Worm (Caenorhabditis elegans): ENCODE measurements around the gene rpb-8.

rpb-8 gene

ce11 chrIII:4951824-4952223 lies 34.0 kb upstream of the rpb-8 start, which contains the start of gene flh-2:
Gene flh-2 (plus strand): TSS chrIII:4952124.
- TF ChIP-seq tab-1 (GFP tag; IDR thresholded peaks at IDR 0.05) (no peak), ztf-29 (GFP tag; IDR thresholded peaks at IDR 0.05) (no peak), cog-1 (tag; optimal IDR thresholded peaks at IDR 0.05) (no peak), flt-1 (GFP tag; IDR thresholded peaks at IDR 0.05) (no peak), T22C8.4 (GFP tag; IDR thresholded peaks at IDR 0.05) (no peak), klf-2 (GFP tag; conservative IDR thresholded peaks at IDR 0.05) (no peak), ztf-23 (GFP tag; IDR thresholded peaks at IDR 0.05) (no peak), med-1 (GFP tag; optimal IDR thresholded peaks at IDR 0.05; ENCODE audit: insufficient read depth) (no peak), ref-1 (GFP tag; conservative IDR thresholded peaks at IDR 0.05) (no peak)

- TF ChIP-seq flt-1 (GFP tag; IDR thresholded peaks at IDR 0.05): no peak
Observed at ce11 chrIII:4951210-4951609, 33.4 kb upstream of the rpb-8 start.

ce11 chrIII:4950345-4950744 lies 32.5 kb upstream of the rpb-8 start:
- TF ChIP-seq ztf-29 (GFP tag; IDR thresholded peaks at IDR 0.05) (no peak), T22C8.4 (GFP tag; IDR thresholded peaks at IDR 0.05) (no peak), med-1 (GFP tag; optimal IDR thresholded peaks at IDR 0.05; ENCODE audit: insufficient read depth) (no peak), flt-1 (GFP tag; IDR thresholded peaks at IDR 0.05) (no peak), ref-1 (GFP tag; conservative IDR thresholded peaks at IDR 0.05) (no peak)

ce11 chrIII:4948631-4949030 lies 30.8 kb upstream of the rpb-8 start:
- no peak for TF ChIP-seq ref-1 (GFP tag; conservative IDR thresholded peaks at IDR 0.05)
- TF ChIP-seq cog-1 (tag; optimal IDR thresholded peaks at IDR 0.05): no peak
- no peak for TF ChIP-seq med-1 (GFP tag; optimal IDR thresholded peaks at IDR 0.05; ENCODE audit: insufficient read depth)
- TF ChIP-seq T22C8.4 (GFP tag; IDR thresholded peaks at IDR 0.05): no peak
- TF ChIP-seq tab-1 (GFP tag; IDR thresholded peaks at IDR 0.05): no peak
- TF ChIP-seq flt-1 (GFP tag; IDR thresholded peaks at IDR 0.05): peak; percentile 66
- no peak for TF ChIP-seq klf-2 (GFP tag; conservative IDR thresholded peaks at IDR 0.05)
- TF ChIP-seq ztf-23 (GFP tag; IDR thresholded peaks at IDR 0.05): 0 out of 2 replicates have a peak, but pooled peaks have one; percentile 45
- no peak for TF ChIP-seq ztf-29 (GFP tag; IDR thresholded peaks at IDR 0.05)

- TF ChIP-seq flt-1 (GFP tag; IDR thresholded peaks at IDR 0.05) (peak; percentile 73), T22C8.4 (GFP tag; IDR thresholded peaks at IDR 0.05) (peak; percentile 12; the same call in 1 of the 2 replicates), ztf-23 (GFP tag; IDR thresholded peaks at IDR 0.05) (peak; percentile 69; the same call in 1 of the 2 replicates), klf-2 (GFP tag; conservative IDR thresholded peaks at IDR 0.05) (no peak), ref-1 (GFP tag; conservative IDR thresholded peaks at IDR 0.05) (0 out of 2 replicates have a peak, but pooled peaks have one; percentile 13), tab-1 (GFP tag; IDR thresholded peaks at IDR 0.05) (0 out of 2 replicates have a peak, but pooled peaks have one; percentile 51), ztf-29 (GFP tag; IDR thresholded peaks at IDR 0.05) (peak; percentile 38; the same call in 1 of the 2 replicates), cog-1 (tag; optimal IDR thresholded peaks at IDR 0.05) (peak; percentile 56), med-1 (GFP tag; optimal IDR thresholded peaks at IDR 0.05; ENCODE audit: insufficient read depth) (no peak)
Observed at ce11 chrIII:4947352-4947751, 29.5 kb upstream of the rpb-8 start.

ce11 chrIII:4944213-4944612 lies 26.4 kb upstream of the rpb-8 start, which contains the start of gene ntl-9:
Gene ntl-9 (plus strand): TSS chrIII:4944513.
- TF ChIP-seq klf-2 (GFP tag; conservative IDR thresholded peaks at IDR 0.05) (no peak), T22C8.4 (GFP tag; IDR thresholded peaks at IDR 0.05) (no peak), ref-1 (GFP tag; conservative IDR thresholded peaks at IDR 0.05) (no peak), med-1 (GFP tag; optimal IDR thresholded peaks at IDR 0.05; ENCODE audit: insufficient read depth) (no peak), ztf-23 (GFP tag; IDR thresholded peaks at IDR 0.05) (no peak)

- TF ChIP-seq T22C8.4 (GFP tag; IDR thresholded peaks at IDR 0.05) (no peak), ztf-29 (GFP tag; IDR thresholded peaks at IDR 0.05) (no peak), cog-1 (tag; optimal IDR thresholded peaks at IDR 0.05) (no peak), ref-1 (GFP tag; conservative IDR thresholded peaks at IDR 0.05) (no peak), tab-1 (GFP tag; IDR thresholded peaks at IDR 0.05) (no peak), med-1 (GFP tag; optimal IDR thresholded peaks at IDR 0.05; ENCODE audit: insufficient read depth) (no peak), flt-1 (GFP tag; IDR thresholded peaks at IDR 0.05) (no peak), ztf-23 (GFP tag; IDR thresholded peaks at IDR 0.05) (no peak), klf-2 (GFP tag; conservative IDR thresholded peaks at IDR 0.05) (no peak)
Observed at ce11 chrIII:4939267-4939666, 21.5 kb upstream of the rpb-8 start, which contains the start of gene rpb-2. Gene rpb-2 (plus strand): TSS chrIII:4939567.

- TF ChIP-seq cog-1 (tag; optimal IDR thresholded peaks at IDR 0.05): no peak
- no peak for TF ChIP-seq ztf-29 (GFP tag; IDR thresholded peaks at IDR 0.05)
- no peak for TF ChIP-seq T22C8.4 (GFP tag; IDR thresholded peaks at IDR 0.05)
- TF ChIP-seq klf-2 (GFP tag; conservative IDR thresholded peaks at IDR 0.05): no peak
- no peak for TF ChIP-seq ztf-23 (GFP tag; IDR thresholded peaks at IDR 0.05)
- no peak for TF ChIP-seq flt-1 (GFP tag; IDR thresholded peaks at IDR 0.05)
- TF ChIP-seq med-1 (GFP tag; optimal IDR thresholded peaks at IDR 0.05; ENCODE audit: insufficient read depth): no peak
- TF ChIP-seq tab-1 (GFP tag; IDR thresholded peaks at IDR 0.05): no peak
- TF ChIP-seq ref-1 (GFP tag; conservative IDR thresholded peaks at IDR 0.05): no peak
Observed at ce11 chrIII:4937022-4937421, 19.2 kb upstream of the rpb-8 start, which contains the start of gene fsn-1. Gene fsn-1 (plus strand): TSS chrIII:4937322.

- TF ChIP-seq klf-2 (GFP tag; conservative IDR thresholded peaks at IDR 0.05): no peak
- no peak for TF ChIP-seq flt-1 (GFP tag; IDR thresholded peaks at IDR 0.05)
- no peak for TF ChIP-seq tab-1 (GFP tag; IDR thresholded peaks at IDR 0.05)
- no peak for TF ChIP-seq ref-1 (GFP tag; conservative IDR thresholded peaks at IDR 0.05)
- no peak for TF ChIP-seq med-1 (GFP tag; optimal IDR thresholded peaks at IDR 0.05; ENCODE audit: insufficient read depth)
- no peak for TF ChIP-seq cog-1 (tag; optimal IDR thresholded peaks at IDR 0.05)
- no peak for TF ChIP-seq ztf-23 (GFP tag; IDR thresholded peaks at IDR 0.05)
- no peak for TF ChIP-seq ztf-29 (GFP tag; IDR thresholded peaks at IDR 0.05)
- TF ChIP-seq T22C8.4 (GFP tag; IDR thresholded peaks at IDR 0.05): no peak
Observed at ce11 chrIII:4934896-4935628, 17.3 kb upstream of the rpb-8 start, which contains the start of gene mrps-18C. Gene mrps-18C (plus strand): TSS chrIII:4935578.
